Worm (Caenorhabditis elegans): ENCODE measurements around the gene F10B5.3.

F10B5.3 gene

DNA sequence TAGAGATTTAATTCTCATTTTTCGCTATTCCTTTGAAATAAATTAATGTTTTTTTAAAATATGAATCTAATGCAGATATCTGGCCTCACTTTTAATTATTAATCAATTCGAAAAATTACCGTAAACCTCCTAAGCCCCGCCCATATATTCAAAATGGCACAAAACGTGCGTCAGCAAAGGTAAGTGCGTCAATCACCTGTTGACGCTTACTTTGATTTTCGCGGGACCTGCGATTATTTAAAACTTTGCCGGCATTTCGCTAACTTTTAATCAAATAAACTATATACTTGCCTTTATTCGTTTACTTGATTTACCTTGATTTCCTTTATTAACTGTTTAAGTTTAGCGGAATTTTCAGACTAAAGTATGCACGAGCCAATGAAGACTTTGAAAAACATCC lies 8.2 kb upstream of the F10B5.3 start, which contains the start of gene pch-2 (continued):
- peak; percentile 79 for TF ChIP-seq madf-6 (GFP tag; IDR thresholded peaks at IDR 0.05)
- TF ChIP-seq madf-8 (GFP tag; conservative IDR thresholded peaks at IDR 0.05), result peak; percentile 54; the same call in 1 of the 2 replicates
- TF ChIP-seq lsy-27 (tag; optimal IDR thresholded peaks at IDR 0.05; ENCODE audit: borderline replicate concordance, insufficient read depth), result no peak
- no peak for TF ChIP-seq hsf-1 (GFP tag; IDR thresholded peaks at IDR 0.05)
- no peak for TF ChIP-seq ceh-40 (GFP tag; IDR thresholded peaks at IDR 0.05)
- TF ChIP-seq let-526 (GFP tag; IDR thresholded peaks at IDR 0.05), result no peak
- TF ChIP-seq nfya-1 (tag; optimal IDR thresholded peaks at IDR 0.05; ENCODE audit: borderline replicate concordance, insufficient read depth), result no peak
- peak; percentile 51 for TF ChIP-seq lsl-1 (GFP tag; optimal IDR thresholded peaks at IDR 0.05)
- no peak for TF ChIP-seq mes-4 (tag; optimal IDR thresholded peaks at IDR 0.05)
- TF ChIP-seq lir-1 (GFP tag; conservative IDR thresholded peaks at IDR 0.05), result no peak
- no peak for TF ChIP-seq hmg-20 (GFP tag; IDR thresholded peaks at IDR 0.05)
- TF ChIP-seq ceh-58 (GFP tag; IDR thresholded peaks at IDR 0.05), result no peak
- no peak for TF ChIP-seq F39B2.1 (GFP tag; IDR thresholded peaks at IDR 0.05)
- TF ChIP-seq F33H1.4 (GFP tag; IDR thresholded peaks at IDR 0.05), result peak; percentile 52; the same call in 1 of the 2 replicates
- TF ChIP-seq pbrm-1 (GFP tag; IDR thresholded peaks at IDR 0.05), result no peak
- no peak for TF ChIP-seq F49E8.2 (tag; optimal IDR thresholded peaks at IDR 0.05; ENCODE audit: insufficient read depth)
- no peak for TF ChIP-seq athp-1 (tag; optimal IDR thresholded peaks at IDR 0.05)
- TF ChIP-seq unc-130 (GFP tag; optimal IDR thresholded peaks at IDR 0.05), result no peak
- no peak for TF ChIP-seq egrh-3 (GFP tag; IDR thresholded peaks at IDR 0.05)
- peak; percentile 83 for TF ChIP-seq efl-1 (GFP tag; optimal IDR thresholded peaks at IDR 0.05)
- TF ChIP-seq lin-35 (GFP tag; optimal IDR thresholded peaks at IDR 0.05), result peak in 1 of 3 experiments; percentile 14
- no peak for TF ChIP-seq aptf-2 (GFP tag; conservative IDR thresholded peaks at IDR 0.05)

DNA sequence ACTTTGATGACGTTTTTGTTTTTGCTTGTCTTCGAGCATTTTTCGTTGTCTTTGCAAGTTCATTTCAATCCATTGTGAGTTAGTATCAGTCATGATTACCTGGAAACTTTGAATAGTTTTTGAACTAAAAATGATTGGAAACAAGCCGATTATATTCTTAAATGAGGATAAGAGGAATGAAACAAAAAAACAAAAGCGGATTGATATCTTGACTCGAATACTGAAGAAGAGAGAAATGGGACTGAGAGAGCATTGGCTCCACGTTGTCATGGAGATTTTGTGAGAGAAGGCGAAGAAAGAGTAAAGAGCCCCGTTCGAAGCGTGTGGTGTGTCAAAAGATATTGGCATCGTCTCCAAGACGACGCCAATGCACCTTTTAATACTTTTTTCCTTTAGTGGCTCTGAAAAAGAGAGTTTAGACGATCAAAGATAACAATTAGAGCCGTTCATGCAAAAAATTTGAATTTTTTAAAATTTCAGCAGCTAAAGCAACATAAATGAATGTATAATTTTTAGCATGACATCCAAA lies 7.1 kb upstream of the F10B5.3 start, which contains the start of the genes tub-1 and tmem-138:
TSS of gene tub-1 (minus strand) at position 101 of the 529 bp plus-strand sequence.
TSS of gene tmem-138 (plus strand) at position 479 of the 529 bp plus-strand sequence.
- TF ChIP-seq lir-1 (GFP tag; conservative IDR thresholded peaks at IDR 0.05) (no peak), ztf-3 (GFP tag; optimal IDR thresholded peaks at IDR 0.05) (no peak), ZK185.1 (tag; optimal IDR thresholded peaks at IDR 0.05; ENCODE audit: poor library complexity, severe bottlenecking) (no peak), F55B11.4 (tag; optimal IDR thresholded peaks at IDR 0.05; ENCODE audit: borderline replicate concordance, insufficient read depth) (no peak), C06A6.2 (GFP tag; conservative IDR thresholded peaks at IDR 0.05) (no peak)

- TF ChIP-seq B0336.3 (GFP tag; IDR thresholded peaks at IDR 0.05) (no peak), madf-8 (GFP tag; conservative IDR thresholded peaks at IDR 0.05) (no peak), mxl-1 (tag; optimal IDR thresholded peaks at IDR 0.05) (no peak), F22D6.2 (tag; optimal IDR thresholded peaks at IDR 0.05) (no peak), B0035.1 (tag; optimal IDR thresholded peaks at IDR 0.05) (no peak), ztf-22 (GFP tag; optimal IDR thresholded peaks at IDR 0.05) (no peak), F33H1.4 (GFP tag; IDR thresholded peaks at IDR 0.05) (no peak)
Observed at ce11 chrII:8152711-8153325, 3.0 kb upstream of the F10B5.3 start.

DNA sequence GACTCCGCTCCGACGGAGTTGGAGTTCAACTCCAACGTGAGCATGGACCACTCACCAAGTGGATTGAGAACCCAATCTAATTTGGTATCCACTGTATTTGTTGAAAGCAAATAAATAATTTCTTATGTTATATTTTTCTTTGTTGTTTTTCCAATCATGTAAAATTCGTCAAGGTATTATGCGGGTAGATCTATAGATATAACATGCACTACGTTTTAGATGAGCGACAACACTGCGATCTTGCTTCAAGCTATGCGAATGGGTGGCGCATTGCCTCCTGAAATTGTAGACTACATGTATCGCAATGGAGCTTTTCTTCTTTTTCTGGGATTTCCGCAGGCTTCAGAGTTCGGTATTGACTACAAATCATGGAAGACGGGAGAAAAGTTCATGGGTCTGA lies 5.3 kb downstream of the F10B5.3 start, which contains the start of gene F10B5.2:
TSS of gene F10B5.2 (plus strand) at position 220 of the 400 bp plus-strand sequence.
- TF ChIP-seq tlf-1 (GFP tag; optimal IDR thresholded peaks at IDR 0.05) (peak; percentile 38), sptf-2 (GFP tag; optimal IDR thresholded peaks at IDR 0.05) (no peak), atf-7 (tag; optimal IDR thresholded peaks at IDR 0.05) (peak; percentile 7), hmg-20 (GFP tag; IDR thresholded peaks at IDR 0.05) (no peak), F57C9.4 (tag; optimal IDR thresholded peaks at IDR 0.05) (no peak), F49E8.2 (tag; optimal IDR thresholded peaks at IDR 0.05; ENCODE audit: insufficient read depth) (peak; percentile 53), sea-2 (GFP tag; IDR thresholded peaks at IDR 0.05) (no peak), lin-40 (tag; optimal IDR thresholded peaks at IDR 0.05) (no peak), mcd-1 (GFP tag; IDR thresholded peaks at IDR 0.05) (no peak), madf-3 (GFP tag; IDR thresholded peaks at IDR 0.05) (peak; percentile 51; the same call in 1 of the 2 replicates), lin-54 (GFP tag; optimal IDR thresholded peaks at IDR 0.05) (peak; percentile 51), B0336.3 (GFP tag; IDR thresholded peaks at IDR 0.05) (peak; percentile 68; the same call in 1 of the 2 replicates), D2030.7 (GFP tag; IDR thresholded peaks at IDR 0.05) (peak; percentile 38), hrde-1 (tag; optimal IDR thresholded peaks at IDR 0.05; ENCODE audit: borderline replicate concordance) (peak; percentile 37), ztf-6 (GFP tag; IDR thresholded peaks at IDR 0.05) (no peak)

All from whole organism, young adult.